Worm (Caenorhabditis elegans) whole organism, L4/young adult: ENCODE results near the gene kap-1.

ENCODE experiments used
- W03F9.2 ChIP-seq: fragments of 150-350 bp; optimal IDR thresholded peaks from 2 replicates; lab custom pipeline; 2014; ENCODE audit warnings: missing biosample characterization, missing genetic modification characterization
- dao-5 ChIP-seq: sonication (generic microtip); optimal IDR thresholded peaks from 2 replicates; lab custom pipeline; 2016; ENCODE audit warnings: missing genotype, missing genetic modification characterization, moderate library complexity, missing compliant biosample characterization
- him-1 ChIP-seq: sonication (generic microtip); optimal IDR thresholded peaks from 2 replicates; lab custom pipeline; 2016; ENCODE audit warnings: missing genotype, missing genetic modification reagents, missing genetic modification characterization, missing compliant biosample characterization

The kap-1 gene

ce11 chrIII:7339138-7339537 lies 503 bp downstream of the kap-1 start:
- TF ChIP-seq W03F9.2 (tag; lab: Kevin White, UChicago) (no peak), dao-5 (tag; lab: Kevin White, UChicago) (no peak), him-1 (tag; lab: Kevin White, UChicago) (no peak)

DNA sequence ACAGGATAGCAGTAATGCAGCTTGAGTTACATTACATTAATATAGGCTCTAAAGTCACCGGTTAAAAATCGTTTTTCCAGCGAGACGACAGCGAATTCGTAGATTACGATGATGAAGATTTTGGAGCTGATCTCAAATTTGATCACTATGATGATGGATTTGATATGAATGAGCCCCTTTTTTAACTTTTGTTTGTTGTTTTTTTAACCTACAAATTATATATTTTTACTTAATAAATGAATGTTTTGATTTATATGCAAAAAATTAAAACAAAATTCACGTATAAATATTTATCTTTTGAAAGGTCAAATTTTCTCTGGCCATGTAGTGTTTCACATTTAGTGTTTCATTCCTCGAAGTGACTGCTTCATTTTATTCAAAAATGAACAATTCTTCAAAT lies 4.8 kb downstream of the kap-1 start, which contains the start of gene F08F8.6:
Gene F08F8.6 (plus strand): TSS at position 301 of the 400 bp plus-strand sequence.
- TF ChIP-seq him-1 (tag; lab: Kevin White, UChicago) = no peak
- no peak for TF ChIP-seq dao-5 (tag; lab: Kevin White, UChicago)
- TF ChIP-seq W03F9.2 (tag; lab: Kevin White, UChicago) = no peak

ce11 chrIII:7347049-7347448 lies 8.4 kb downstream of the kap-1 start, which contains the start of gene F08F8.7:
F08F8.7 (minus strand) TSS chrIII:7347149.
- TF ChIP-seq him-1 (tag; lab: Kevin White, UChicago) (no peak), dao-5 (tag; lab: Kevin White, UChicago) (no peak), W03F9.2 (tag; lab: Kevin White, UChicago) (no peak)

DNA sequence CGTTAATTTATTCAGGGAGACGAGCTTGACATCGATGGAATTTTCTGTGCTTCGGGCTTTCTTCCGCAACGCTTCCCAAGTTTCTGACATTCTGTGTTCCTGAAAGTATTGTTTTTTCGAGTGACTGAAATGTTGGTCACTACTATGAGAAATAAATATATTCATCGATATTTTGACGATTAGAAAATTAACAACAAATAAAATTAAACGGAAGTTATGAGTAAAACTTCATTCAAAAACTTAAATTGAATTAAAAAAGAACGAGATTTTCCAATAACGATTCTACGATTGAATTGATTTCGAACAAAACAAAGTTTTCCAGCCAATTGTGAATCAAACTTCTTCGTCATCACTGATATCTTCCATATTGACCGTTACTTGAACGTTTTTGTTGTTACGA lies 10.4 kb downstream of the kap-1 start, which contains the start of gene gos-28:
Gene gos-28 (minus strand): TSS at position 101 of the 400 bp plus-strand sequence.
- TF ChIP-seq dao-5 (tag; lab: Kevin White, UChicago) (no peak), him-1 (tag; lab: Kevin White, UChicago) (no peak), W03F9.2 (tag; lab: Kevin White, UChicago) (no peak)

DNA sequence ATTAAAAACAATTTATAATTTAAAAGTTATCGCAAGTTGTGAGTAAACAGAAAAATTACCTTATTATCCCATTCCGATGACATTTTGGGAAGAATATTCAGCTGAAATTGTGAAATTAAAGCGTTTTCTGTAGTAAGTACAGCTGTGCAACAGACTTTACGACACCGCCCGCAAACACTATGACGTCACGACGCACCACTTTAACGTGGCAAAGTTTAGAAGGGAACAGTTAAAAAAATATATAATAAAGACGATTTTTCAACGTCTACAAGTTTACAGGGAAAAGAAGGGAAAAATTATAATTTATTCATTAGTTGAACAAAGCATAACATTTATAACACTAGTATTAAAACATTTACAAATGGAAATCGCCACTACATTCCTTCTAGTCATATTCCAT lies 15.2 kb downstream of the kap-1 start, which contains the start of gene F08F8.9:
Gene F08F8.9 (minus strand): TSS at position 101 of the 400 bp plus-strand sequence.
- TF ChIP-seq him-1 (tag; lab: Kevin White, UChicago) = no peak
- TF ChIP-seq dao-5 (tag; lab: Kevin White, UChicago) = no peak

DNA sequence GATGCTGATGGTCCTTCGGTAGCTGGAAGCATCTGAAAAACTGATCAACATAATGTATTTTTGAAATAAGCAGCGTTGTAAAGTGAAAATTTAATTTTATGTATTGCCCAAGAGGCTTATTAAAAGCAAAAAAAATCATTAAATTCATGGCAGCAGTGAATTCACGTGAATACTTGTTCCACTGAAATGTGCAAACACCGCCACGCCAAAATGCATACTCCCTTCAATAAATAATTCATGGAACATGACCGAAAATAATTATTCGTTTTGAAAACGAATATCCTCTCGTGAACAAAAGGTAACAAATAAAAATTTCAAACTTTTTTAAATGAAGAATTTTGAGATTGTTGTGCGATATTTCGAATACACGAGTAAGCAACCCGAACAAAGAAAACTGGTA lies 18.7 kb downstream of the kap-1 start, which contains the start of gene F08F8.10:
Gene F08F8.10 (minus strand): TSS at position 38 of the 400 bp plus-strand sequence.
- no peak for TF ChIP-seq dao-5 (tag; lab: Kevin White, UChicago)
- TF ChIP-seq him-1 (tag; lab: Kevin White, UChicago) = no peak
- no peak for TF ChIP-seq W03F9.2 (tag; lab: Kevin White, UChicago)

- TF ChIP-seq him-1 (tag; lab: Kevin White, UChicago) = no peak
- no peak for TF ChIP-seq W03F9.2 (tag; lab: Kevin White, UChicago)
- no peak for TF ChIP-seq dao-5 (tag; lab: Kevin White, UChicago)
Observed at ce11 chrIII:7358627-7359026, 20.0 kb downstream of the kap-1 start.

DNA sequence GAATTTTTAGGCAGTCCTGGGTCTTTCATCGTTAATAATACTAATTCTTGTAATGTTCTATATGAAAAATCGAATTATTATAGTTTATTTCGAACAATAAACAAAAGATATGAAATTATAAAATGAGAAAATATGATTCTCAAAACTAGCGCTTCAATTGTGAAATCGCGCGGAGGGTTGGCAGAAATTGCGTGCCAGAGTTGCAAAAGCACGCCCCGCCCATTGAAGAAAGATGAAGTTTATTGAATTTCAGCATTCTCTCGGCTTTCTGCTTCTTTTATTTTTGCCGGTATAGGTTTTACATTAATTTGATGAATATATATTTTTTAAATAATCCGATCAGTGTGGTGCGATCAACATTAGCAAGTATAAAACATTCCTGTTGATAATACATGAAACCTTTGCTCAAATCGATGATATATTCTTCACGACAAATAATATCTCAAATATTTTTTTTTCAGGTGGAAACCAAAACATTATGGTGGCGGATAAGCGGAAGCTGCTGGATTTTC lies 20.5 kb downstream of the kap-1 start, which contains the start of the genes eco-1 and hmgr-1:
Gene eco-1 (minus strand): TSS at position 59 of the 512 bp plus-strand sequence.
Gene hmgr-1 (plus strand): TSS at position 462 of the 512 bp plus-strand sequence.
- TF ChIP-seq W03F9.2 (tag; lab: Kevin White, UChicago) = no peak
- TF ChIP-seq him-1 (tag; lab: Kevin White, UChicago) = no peak
- TF ChIP-seq dao-5 (tag; lab: Kevin White, UChicago) = no peak

DNA sequence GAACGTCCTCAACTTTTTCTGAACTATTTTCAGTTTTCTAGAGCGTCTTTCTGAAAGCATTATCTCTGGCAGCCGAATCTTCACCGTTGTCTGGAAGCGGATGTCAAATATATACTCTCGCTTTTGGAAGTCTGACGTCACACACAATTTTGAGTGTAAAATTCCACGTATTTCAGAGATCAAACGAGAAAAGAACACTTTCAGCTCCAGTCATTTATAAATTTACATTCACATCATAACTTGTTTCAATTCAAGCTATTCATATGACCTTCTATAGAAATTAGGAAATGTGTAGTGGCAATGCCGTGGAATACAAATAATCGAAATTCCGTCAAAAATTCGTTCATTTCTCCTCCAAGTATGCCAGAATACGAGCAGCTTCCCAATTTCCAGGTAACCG lies 27.0 kb downstream of the kap-1 start, which contains the start of gene F08F8.11:
Gene F08F8.11 (plus strand): TSS at position 301 of the 400 bp plus-strand sequence.
- TF ChIP-seq dao-5 (tag; lab: Kevin White, UChicago) (no peak), him-1 (tag; lab: Kevin White, UChicago) (no peak), W03F9.2 (tag; lab: Kevin White, UChicago) (no peak)

DNA sequence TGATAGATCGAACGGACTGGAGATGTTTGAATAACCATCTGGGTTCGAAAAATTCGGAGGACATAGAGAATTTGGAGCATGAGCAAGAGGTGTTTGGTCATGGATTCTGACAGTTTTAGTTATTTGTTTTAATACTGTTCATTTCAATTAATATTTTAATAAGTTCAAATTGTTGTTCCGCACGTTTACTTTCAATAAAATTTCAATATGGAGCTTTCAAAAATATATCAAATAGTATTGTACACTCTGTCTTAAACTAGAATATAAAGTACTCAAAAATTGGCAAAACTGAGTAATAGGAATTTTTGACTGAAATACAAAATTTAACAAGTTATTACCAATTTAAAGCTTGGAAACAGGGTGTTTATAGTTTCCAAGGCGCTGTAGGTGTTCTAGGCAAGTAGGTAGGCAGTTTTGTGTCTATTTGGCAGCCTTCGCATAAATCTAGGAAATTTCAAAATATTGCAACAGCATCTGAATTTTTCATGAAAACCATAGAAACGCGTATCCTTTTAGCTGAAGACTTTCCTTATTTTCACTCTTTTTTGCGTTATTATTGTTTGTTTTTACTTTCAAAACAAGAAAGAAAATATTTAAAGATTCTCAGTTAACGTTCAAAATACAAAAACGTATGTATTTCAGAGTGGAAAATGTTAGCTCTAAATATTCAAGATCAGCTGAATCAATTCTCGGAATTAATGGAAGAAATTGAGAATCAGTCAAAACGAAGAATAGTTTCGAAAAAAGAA lies 28.6 kb downstream of the kap-1 start, which contains the start of the genes T20B12.5 and T20B12.4:
Gene T20B12.5 (minus strand): TSS at position 101 of the 749 bp plus-strand sequence.
Gene T20B12.4 (plus strand): TSS at position 699 of the 749 bp plus-strand sequence.
- TF ChIP-seq dao-5 (tag; lab: Kevin White, UChicago) = no peak
- no peak for TF ChIP-seq him-1 (tag; lab: Kevin White, UChicago)
- no peak for TF ChIP-seq W03F9.2 (tag; lab: Kevin White, UChicago)

- TF ChIP-seq W03F9.2 (tag; lab: Kevin White, UChicago) (no peak), dao-5 (tag; lab: Kevin White, UChicago) (no peak), him-1 (tag; lab: Kevin White, UChicago) (no peak)
Observed at ce11 chrIII:7369394-7370024, 30.9 kb downstream of the kap-1 start.

ce11 chrIII:7370569-7370968 lies 31.9 kb downstream of the kap-1 start:
- TF ChIP-seq him-1 (tag; lab: Kevin White, UChicago) (no peak), W03F9.2 (tag; lab: Kevin White, UChicago) (no peak), dao-5 (tag; lab: Kevin White, UChicago) (no peak)
